Worm (Caenorhabditis elegans): Measurements from ENCODE around the gene clec-124.
"Not testable (repeated sequence)": the region's sequence is repeated elsewhere in the genome, so short reads cannot be mapped to it uniquely, and the experiment has no call there.

Gene clec-124

DNA sequence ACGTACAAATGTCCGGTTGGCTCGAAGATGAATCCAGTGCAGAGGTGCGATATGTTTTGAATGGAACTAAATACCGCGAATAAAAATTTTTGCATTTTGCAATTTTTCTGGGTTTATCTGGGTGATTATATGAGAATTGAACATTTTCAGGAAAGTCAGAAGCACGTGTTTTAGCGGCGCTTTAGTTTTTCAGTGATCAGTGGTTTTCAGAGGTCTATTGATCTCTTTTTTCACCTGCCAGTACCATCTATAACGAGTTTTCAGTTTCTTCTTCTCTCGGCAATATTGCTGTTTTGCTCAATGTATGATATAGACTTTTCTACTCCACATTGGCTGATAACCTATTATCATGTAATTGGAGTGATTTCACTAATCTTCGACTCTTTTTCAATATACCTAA, 37.6 kb downstream of the clec-124 start, which contains the start of gene sri-63:
Gene sri-63, plus strand, starts transcription at position 301 of the 400 bp plus-strand sequence.
- TF ChIP-seq ztf-29 (GFP tag; IDR thresholded peaks at IDR 0.05) (no peak), flt-1 (GFP tag; IDR thresholded peaks at IDR 0.05) (no peak), tab-1 (GFP tag; IDR thresholded peaks at IDR 0.05) (no peak), ztf-23 (GFP tag; IDR thresholded peaks at IDR 0.05) (no peak), med-1 (GFP tag; optimal IDR thresholded peaks at IDR 0.05; ENCODE audit: insufficient read depth) (no peak), klf-2 (GFP tag; conservative IDR thresholded peaks at IDR 0.05) (no peak), ref-1 (GFP tag; conservative IDR thresholded peaks at IDR 0.05) (no peak), cog-1 (tag; optimal IDR thresholded peaks at IDR 0.05) (no peak), T22C8.4 (GFP tag; IDR thresholded peaks at IDR 0.05) (no peak)

DNA sequence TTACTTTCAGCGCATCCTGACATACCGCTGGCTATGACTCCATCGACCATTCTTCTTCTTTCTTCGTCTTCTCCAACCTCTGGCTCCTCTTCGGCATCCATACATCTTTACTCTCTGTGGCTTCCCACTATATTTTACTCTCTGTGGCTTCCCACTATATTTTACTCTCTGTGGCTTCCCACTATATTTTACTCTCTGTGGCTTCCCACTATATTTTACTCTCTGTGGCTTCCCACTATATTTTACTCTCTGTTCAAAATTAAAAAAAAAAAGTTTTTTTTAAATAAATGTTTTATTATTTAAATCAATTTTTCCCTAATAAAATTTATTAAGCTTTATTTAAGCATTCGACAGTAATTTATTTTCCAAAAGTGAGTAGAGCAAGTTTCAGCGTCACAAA, 41.0 kb downstream of the clec-124 start, which contains the start of gene F39E9.14:
Gene F39E9.14, minus strand, starts transcription at position 101 of the 400 bp plus-strand sequence.
- TF ChIP-seq cog-1 (tag; optimal IDR thresholded peaks at IDR 0.05); tab-1 (GFP tag; IDR thresholded peaks at IDR 0.05); T22C8.4 (GFP tag; IDR thresholded peaks at IDR 0.05): not testable (repeated sequence)

DNA sequence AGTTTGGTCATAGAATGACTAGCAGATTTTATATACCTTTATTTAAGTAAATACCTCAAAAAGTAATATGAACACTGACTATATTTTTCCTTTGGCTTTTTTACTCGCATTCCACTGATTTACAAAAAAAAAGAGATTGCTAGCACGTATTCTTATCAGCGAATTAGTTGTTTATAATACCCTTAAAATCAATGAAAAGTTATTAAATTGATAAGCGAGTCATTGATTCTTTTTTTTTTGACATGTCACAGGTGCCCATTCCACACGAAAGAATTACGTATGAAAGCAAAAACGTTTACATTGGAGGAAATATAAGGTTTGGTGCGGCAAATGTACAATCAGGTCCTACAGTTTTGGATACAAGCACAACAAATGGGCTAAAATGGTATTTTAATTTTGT, 45.7 kb downstream of the clec-124 start, which contains the start of gene btb-17:
Gene btb-17, plus strand, starts transcription at position 213 of the 400 bp plus-strand sequence.
- TF ChIP-seq T22C8.4 (GFP tag; IDR thresholded peaks at IDR 0.05) (no peak), flt-1 (GFP tag; IDR thresholded peaks at IDR 0.05) (no peak), cog-1 (tag; optimal IDR thresholded peaks at IDR 0.05) (no peak), med-1 (GFP tag; optimal IDR thresholded peaks at IDR 0.05; ENCODE audit: insufficient read depth) (no peak), klf-2 (GFP tag; conservative IDR thresholded peaks at IDR 0.05) (no peak), ztf-23 (GFP tag; IDR thresholded peaks at IDR 0.05) (no peak), ref-1 (GFP tag; conservative IDR thresholded peaks at IDR 0.05) (no peak), ztf-29 (GFP tag; IDR thresholded peaks at IDR 0.05) (no peak), tab-1 (GFP tag; IDR thresholded peaks at IDR 0.05) (no peak)

DNA sequence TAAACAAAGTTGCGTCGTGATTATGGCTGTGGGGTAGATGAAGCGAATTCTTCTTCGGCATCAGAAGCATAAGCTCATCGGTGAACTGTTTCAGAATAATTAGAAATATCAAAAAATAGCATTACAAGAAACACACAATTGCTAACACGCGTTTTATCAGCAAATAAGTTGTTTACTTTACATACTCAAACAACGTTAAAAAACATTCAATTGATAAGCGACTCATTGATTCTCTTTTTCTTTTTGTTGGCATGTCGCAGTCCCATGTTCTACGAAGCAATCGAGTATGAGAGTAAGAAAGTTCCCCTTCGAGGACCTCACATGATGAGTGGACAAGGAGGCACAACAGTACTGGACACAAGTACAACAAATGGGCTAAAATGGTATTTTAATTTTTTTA, 47.1 kb downstream of the clec-124 start, which contains the start of gene btb-16:
Gene btb-16, plus strand, starts transcription at position 240 of the 400 bp plus-strand sequence.
- TF ChIP-seq cog-1 (tag; optimal IDR thresholded peaks at IDR 0.05): no peak
- TF ChIP-seq T22C8.4 (GFP tag; IDR thresholded peaks at IDR 0.05): no peak
- no peak for TF ChIP-seq klf-2 (GFP tag; conservative IDR thresholded peaks at IDR 0.05)
- no peak for TF ChIP-seq flt-1 (GFP tag; IDR thresholded peaks at IDR 0.05)
- no peak for TF ChIP-seq ztf-23 (GFP tag; IDR thresholded peaks at IDR 0.05)
- no peak for TF ChIP-seq tab-1 (GFP tag; IDR thresholded peaks at IDR 0.05)
- no peak for TF ChIP-seq med-1 (GFP tag; optimal IDR thresholded peaks at IDR 0.05; ENCODE audit: insufficient read depth)
- no peak for TF ChIP-seq ztf-29 (GFP tag; IDR thresholded peaks at IDR 0.05)
- TF ChIP-seq ref-1 (GFP tag; conservative IDR thresholded peaks at IDR 0.05): no peak

DNA sequence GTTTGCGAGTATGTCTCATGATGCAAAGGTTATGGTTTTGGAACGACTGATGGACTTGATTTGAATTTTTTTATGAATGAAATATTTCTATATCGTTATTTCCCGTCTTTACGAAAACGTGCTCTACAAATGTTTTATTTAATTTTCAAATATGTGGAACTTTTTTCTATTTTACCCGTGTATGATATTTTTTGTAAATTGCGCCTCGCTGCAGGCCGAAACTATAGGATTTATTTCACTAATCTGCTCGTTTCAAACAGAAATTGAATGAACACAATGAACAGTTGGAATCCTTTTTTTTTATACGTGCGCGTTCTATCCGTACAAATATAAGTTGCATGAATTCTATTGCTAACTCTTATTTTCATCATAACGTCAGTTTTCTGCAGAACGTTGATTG, 48.4 kb downstream of the clec-124 start, which contains the start of gene btb-18:
Gene btb-18, plus strand, starts transcription at position 301 of the 400 bp plus-strand sequence.
- no peak for TF ChIP-seq ref-1 (GFP tag; conservative IDR thresholded peaks at IDR 0.05)
- no peak for TF ChIP-seq tab-1 (GFP tag; IDR thresholded peaks at IDR 0.05)
- no peak for TF ChIP-seq flt-1 (GFP tag; IDR thresholded peaks at IDR 0.05)
- TF ChIP-seq cog-1 (tag; optimal IDR thresholded peaks at IDR 0.05): no peak
- no peak for TF ChIP-seq ztf-29 (GFP tag; IDR thresholded peaks at IDR 0.05)
- TF ChIP-seq med-1 (GFP tag; optimal IDR thresholded peaks at IDR 0.05; ENCODE audit: insufficient read depth): no peak
- no peak for TF ChIP-seq klf-2 (GFP tag; conservative IDR thresholded peaks at IDR 0.05)
- no peak for TF ChIP-seq T22C8.4 (GFP tag; IDR thresholded peaks at IDR 0.05)
- TF ChIP-seq ztf-23 (GFP tag; IDR thresholded peaks at IDR 0.05): no peak

DNA sequence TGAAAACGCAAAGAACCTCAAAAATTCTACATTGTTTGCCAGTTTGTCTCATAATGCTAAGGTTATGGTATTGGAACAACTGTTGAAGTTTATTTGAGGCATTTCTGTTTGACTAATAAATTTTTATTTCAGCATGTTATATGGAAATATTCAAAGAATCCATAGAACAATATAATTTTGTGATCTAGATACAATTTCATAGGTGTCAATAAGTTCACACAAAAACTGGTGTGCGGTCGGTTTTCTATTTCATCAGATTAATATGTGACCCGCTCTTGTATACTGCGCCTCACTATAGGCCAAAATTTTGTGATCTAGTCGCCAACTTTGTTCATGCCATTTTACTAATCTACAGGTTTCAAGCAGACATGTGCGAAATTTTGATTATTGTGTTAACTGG, 50.0 kb downstream of the clec-124 start, which contains the start of gene btb-22:
Gene btb-22, plus strand, starts transcription at position 301 of the 400 bp plus-strand sequence.
- no peak for TF ChIP-seq ztf-23 (GFP tag; IDR thresholded peaks at IDR 0.05)
- TF ChIP-seq flt-1 (GFP tag; IDR thresholded peaks at IDR 0.05): no peak
- TF ChIP-seq tab-1 (GFP tag; IDR thresholded peaks at IDR 0.05): no peak
- TF ChIP-seq cog-1 (tag; optimal IDR thresholded peaks at IDR 0.05): no peak
- no peak for TF ChIP-seq T22C8.4 (GFP tag; IDR thresholded peaks at IDR 0.05)
- no peak for TF ChIP-seq med-1 (GFP tag; optimal IDR thresholded peaks at IDR 0.05; ENCODE audit: insufficient read depth)
- no peak for TF ChIP-seq klf-2 (GFP tag; conservative IDR thresholded peaks at IDR 0.05)
- TF ChIP-seq ztf-29 (GFP tag; IDR thresholded peaks at IDR 0.05): no peak
- TF ChIP-seq ref-1 (GFP tag; conservative IDR thresholded peaks at IDR 0.05): no peak

All from whole organism, midembryonic.